Worm (Caenorhabditis elegans) whole organism, L4 larva: ENCODE data around the gene ZC190.10.
A peak's percentile ranks its signal among the peaks of the same experiment; 100 is the strongest.

Source experiments
- F26F4.8 ChIP-seq: fragments of 200-800 bp; sonication (Bioruptor generic); conservative IDR thresholded peaks from 2 replicates; pipeline ENCODE4 v1.3.6; 2022; ENCODE audit warnings: missing genetic modification characterization, missing compliant biosample characterization
- F49E8.2 ChIP-seq: sonication (generic microtip); optimal IDR thresholded peaks from 2 replicates; lab custom pipeline; 2016; ENCODE audit warnings: missing compliant biosample characterization, mild to moderate bottlenecking, missing genetic modification characterization, borderline replicate concordance
- T26A8.4 ChIP-seq: fragments of 200-800 bp; sonication (Bioruptor generic); IDR thresholded peaks from 2 replicates; pipeline ENCODE4 v1.3.6; 2022; ENCODE audit warnings: missing genetic modification characterization, missing compliant biosample characterization
- Y105C5A.15 ChIP-seq: fragments of 200-800 bp; sonication (Bioruptor generic); IDR thresholded peaks from 2 replicates; pipeline ENCODE4 v1.3.6; 2022; ENCODE audit warnings: missing genetic modification characterization, missing compliant biosample characterization
- Y48G9A.11 ChIP-seq: fragments of 200-800 bp; sonication (Bioruptor generic); IDR thresholded peaks from 2 replicates; pipeline ENCODE4 v1.3.6; 2022; ENCODE audit warnings: missing genetic modification reagents, missing genetic modification characterization, missing compliant biosample characterization
- aly-2 ChIP-seq: sonication (generic microtip); optimal IDR thresholded peaks from 2 replicates; lab custom pipeline; 2018; ENCODE audit warnings: missing biosample characterization, missing genetic modification characterization
- attf-4 ChIP-seq: sonication (generic microtip); optimal IDR thresholded peaks from 3 replicates; lab custom pipeline; 2017; ENCODE audit warnings: missing biosample characterization, missing genetic modification characterization
- ceh-28 ChIP-seq: fragments of 150-350 bp; optimal IDR thresholded peaks from 2 replicates; lab custom pipeline; 2014; ENCODE audit warnings: missing biosample characterization, missing genetic modification reagents, missing genetic modification characterization
- ceh-82 ChIP-seq: sonication (generic microtip); optimal IDR thresholded peaks from 2 replicates; lab custom pipeline; 2017; ENCODE audit warnings: missing biosample characterization, missing genetic modification characterization
- ces-1 ChIP-seq: fragments of 150-350 bp; sonication (generic microtip); optimal IDR thresholded peaks from 4 replicates; lab custom pipeline; 2014; ENCODE audit warnings: missing biosample characterization, missing genetic modification reagents, missing genetic modification characterization
- cey-2 ChIP-seq: sonication (generic microtip); optimal IDR thresholded peaks from 3 replicates; lab custom pipeline; 2017; ENCODE audit warnings: missing genetic modification characterization, mild to moderate bottlenecking, missing compliant biosample characterization, antibody characterized with exemption, borderline replicate concordance; ENCODE audit not compliant: insufficient read depth
- dmd-6 ChIP-seq: fragments of 200-800 bp; sonication (Bioruptor generic); IDR thresholded peaks from 2 replicates; pipeline ENCODE4 v1.3.6; 2022; ENCODE audit warnings: missing genetic modification reagents, missing genetic modification characterization, missing compliant biosample characterization
- dmd-8 ChIP-seq: fragments of 200-800 bp; sonication (Bioruptor generic); IDR thresholded peaks from 2 replicates; pipeline ENCODE4 v1.3.6; 2022; ENCODE audit warnings: missing genetic modification characterization, missing compliant biosample characterization
- dmd-9 ChIP-seq: fragments of 200-800 bp; sonication (Bioruptor generic); IDR thresholded peaks from 2 replicates; pipeline ENCODE4 v1.3.6; 2022; ENCODE audit warnings: missing genetic modification reagents, missing genetic modification characterization, missing compliant biosample characterization
- dve-1 ChIP-seq: sonication (generic microtip); optimal IDR thresholded peaks from 2 replicates; lab custom pipeline; 2017; ENCODE audit warnings: antibody characterized with exemption, mild to moderate bottlenecking, missing genetic modification characterization, missing compliant biosample characterization; ENCODE audit not compliant: insufficient read depth
- gei-8 ChIP-seq: fragments of 200-800 bp; sonication (Bioruptor generic); optimal IDR thresholded peaks from 2 replicates; lab custom pipeline; 2018; ENCODE audit warnings: mild to moderate bottlenecking, missing genetic modification characterization, missing compliant biosample characterization
- hlh-11 ChIP-seq: fragments of 200-800 bp; sonication (Bioruptor generic); optimal IDR thresholded peaks from 2 replicates; lab custom pipeline; 2018; ENCODE audit warnings: mild to moderate bottlenecking, missing genetic modification characterization, missing compliant biosample characterization
- hlh-30 ChIP-seq: sonication (generic microtip); optimal IDR thresholded peaks from 2 replicates; lab custom pipeline; 2017; ENCODE audit warnings: antibody characterized with exemption, mild to moderate bottlenecking, missing genetic modification characterization, missing compliant biosample characterization; ENCODE audit not compliant: insufficient read depth
- lin-13 ChIP-seq: fragments of 150-350 bp; optimal IDR thresholded peaks from 2 replicates; lab custom pipeline; 2014; ENCODE audit warnings: missing biosample characterization, missing genetic modification reagents, missing genetic modification characterization
- lin-38 ChIP-seq: fragments of 200-800 bp; sonication (Bioruptor generic); IDR thresholded peaks from 2 replicates; pipeline ENCODE4 v1.3.6; 2022; ENCODE audit warnings: missing genetic modification reagents, missing genetic modification characterization, missing compliant biosample characterization
- lin-39 ChIP-seq: fragments of 150-350 bp; optimal IDR thresholded peaks from 2 replicates; lab custom pipeline; 2014; ENCODE audit warnings: missing biosample characterization, missing genetic modification reagents, missing genetic modification characterization
- lir-3 ChIP-seq: sonication (generic microtip); optimal IDR thresholded peaks from 2 replicates; lab custom pipeline; 2016; ENCODE audit warnings: mild to moderate bottlenecking, missing genetic modification characterization, missing compliant biosample characterization
- madf-5 ChIP-seq, 2 experiments: fragments of 200-800 bp; sonication (Bioruptor generic); IDR thresholded peaks; 2 replicates each; pipeline ENCODE4 v1.3.6; 2022; ENCODE audit warnings: missing compliant biosample characterization in 2 of 2, missing genetic modification characterization in 2 of 2
- madf-9 ChIP-seq: fragments of 200-800 bp; sonication (Bioruptor generic); conservative IDR thresholded peaks from 2 replicates; pipeline ENCODE4 v1.3.6; 2022; ENCODE audit warnings: missing genetic modification reagents, missing genetic modification characterization, missing compliant biosample characterization
- mes-2 ChIP-seq: sonication (generic microtip); optimal IDR thresholded peaks from 2 replicates; lab custom pipeline; 2016; ENCODE audit warnings: missing genotype, mild to moderate bottlenecking, missing genetic modification characterization, missing compliant biosample characterization; ENCODE audit not compliant: poor library complexity, severe bottlenecking
- mxl-3 ChIP-seq: fragments of 200-800 bp; sonication (Bioruptor generic); optimal IDR thresholded peaks from 2 replicates; lab custom pipeline; 2018; ENCODE audit warnings: mild to moderate bottlenecking, missing genetic modification characterization, missing compliant biosample characterization
- nhr-28 ChIP-seq: fragments of 150-350 bp; optimal IDR thresholded peaks from 2 replicates; lab custom pipeline; 2014; ENCODE audit warnings: missing biosample characterization, missing genetic modification characterization
- nhr-41 ChIP-seq: fragments of 200-800 bp; sonication (Bioruptor generic); IDR thresholded peaks from 2 replicates; pipeline ENCODE4 v1.3.6; 2022; ENCODE audit warnings: missing genetic modification reagents, missing genetic modification characterization, missing compliant biosample characterization
- nhr-77 ChIP-seq: fragments of 150-350 bp; optimal IDR thresholded peaks from 2 replicates; lab custom pipeline; 2014; ENCODE audit warnings: missing biosample characterization, missing genetic modification characterization
- pha-4 ChIP-seq, 2 experiments: fragments of 150-350 bp in 1 of 2; fragments of 200-800 bp in 1 of 2; sonication (Bioruptor generic) in 1 of 2; IDR thresholded peaks in 1 of 2; optimal IDR thresholded peaks in 1 of 2; 2 replicates each; pipeline versions ENCODE4 v1.3.6 to Lab custom; 2014 to 2022; ENCODE audit warnings: missing genetic modification characterization in 2 of 2, missing genetic modification reagents in 2 of 2, missing biosample characterization in 1 of 2, missing compliant biosample characterization in 1 of 2
- php-3 ChIP-seq: fragments of 200-800 bp; sonication (Bioruptor generic); IDR thresholded peaks from 2 replicates; pipeline ENCODE4 v1.3.6; 2022; ENCODE audit warnings: missing genetic modification reagents, missing genetic modification characterization, missing compliant biosample characterization
- rbr-2 ChIP-seq: sonication (generic microtip); optimal IDR thresholded peaks from 2 replicates; lab custom pipeline; 2016; ENCODE audit warnings: missing genotype, missing genetic modification characterization, missing compliant biosample characterization
- sdz-12 ChIP-seq: fragments of 200-800 bp; sonication (Bioruptor generic); optimal IDR thresholded peaks from 2 replicates; lab custom pipeline; 2018; ENCODE audit warnings: mild to moderate bottlenecking, missing genetic modification characterization, missing compliant biosample characterization
- skn-1 ChIP-seq: fragments of 150-350 bp; optimal IDR thresholded peaks from 2 replicates; lab custom pipeline; 2014; ENCODE audit warnings: missing biosample characterization, missing genetic modification characterization
- snpc-1.2 ChIP-seq: fragments of 200-800 bp; sonication (Bioruptor generic); IDR thresholded peaks from 2 replicates; pipeline ENCODE4 v1.3.6; 2022; ENCODE audit warnings: missing genetic modification reagents, missing genetic modification characterization, missing compliant biosample characterization
- spr-1 ChIP-seq: sonication (generic microtip); optimal IDR thresholded peaks from 2 replicates; lab custom pipeline; 2016; ENCODE audit warnings: mild to moderate bottlenecking, missing genetic modification characterization, missing compliant biosample characterization
- spr-3 ChIP-seq: fragments of 200-800 bp; sonication (Bioruptor generic); optimal IDR thresholded peaks from 2 replicates; lab custom pipeline; 2018; ENCODE audit warnings: mild to moderate bottlenecking, missing genetic modification characterization, missing compliant biosample characterization
- tra-1 ChIP-seq: fragments of 200-800 bp; sonication (Bioruptor generic); IDR thresholded peaks from 2 replicates; pipeline ENCODE4 v1.3.6; 2022; ENCODE audit warnings: missing genetic modification reagents, missing genetic modification characterization, missing compliant biosample characterization
- unc-39 ChIP-seq: sonication (generic microtip); optimal IDR thresholded peaks from 2 replicates; lab custom pipeline; 2017; ENCODE audit warnings: missing biosample characterization, missing genetic modification characterization
- unc-62 ChIP-seq, 3 experiments: fragments of 150-350 bp in 1 of 3; sonication (generic microtip); optimal IDR thresholded peaks in 2 of 3; peaks in 1 of 3; 1 replicate in 1 of 3; 2 replicates in 2 of 3; lab custom pipeline; 2014 to 2017; ENCODE audit warnings: missing biosample characterization in 3 of 3, missing genetic modification characterization in 3 of 3, missing genetic modification reagents in 3 of 3, missing genotype in 1 of 3
- zip-11 ChIP-seq: fragments of 200-800 bp; sonication (Bioruptor generic); IDR thresholded peaks from 2 replicates; pipeline ENCODE4 v1.3.6; 2022; ENCODE audit warnings: missing genetic modification characterization, missing compliant biosample characterization
- ztf-11 ChIP-seq: fragments of 150-350 bp; optimal IDR thresholded peaks from 2 replicates; lab custom pipeline; 2014; ENCODE audit warnings: missing biosample characterization, missing genetic modification characterization
- ztf-7 ChIP-seq: fragments of 150-350 bp; optimal IDR thresholded peaks from 2 replicates; lab custom pipeline; 2014; ENCODE audit warnings: missing biosample characterization, missing genetic modification characterization

The ZC190.10 gene

DNA sequence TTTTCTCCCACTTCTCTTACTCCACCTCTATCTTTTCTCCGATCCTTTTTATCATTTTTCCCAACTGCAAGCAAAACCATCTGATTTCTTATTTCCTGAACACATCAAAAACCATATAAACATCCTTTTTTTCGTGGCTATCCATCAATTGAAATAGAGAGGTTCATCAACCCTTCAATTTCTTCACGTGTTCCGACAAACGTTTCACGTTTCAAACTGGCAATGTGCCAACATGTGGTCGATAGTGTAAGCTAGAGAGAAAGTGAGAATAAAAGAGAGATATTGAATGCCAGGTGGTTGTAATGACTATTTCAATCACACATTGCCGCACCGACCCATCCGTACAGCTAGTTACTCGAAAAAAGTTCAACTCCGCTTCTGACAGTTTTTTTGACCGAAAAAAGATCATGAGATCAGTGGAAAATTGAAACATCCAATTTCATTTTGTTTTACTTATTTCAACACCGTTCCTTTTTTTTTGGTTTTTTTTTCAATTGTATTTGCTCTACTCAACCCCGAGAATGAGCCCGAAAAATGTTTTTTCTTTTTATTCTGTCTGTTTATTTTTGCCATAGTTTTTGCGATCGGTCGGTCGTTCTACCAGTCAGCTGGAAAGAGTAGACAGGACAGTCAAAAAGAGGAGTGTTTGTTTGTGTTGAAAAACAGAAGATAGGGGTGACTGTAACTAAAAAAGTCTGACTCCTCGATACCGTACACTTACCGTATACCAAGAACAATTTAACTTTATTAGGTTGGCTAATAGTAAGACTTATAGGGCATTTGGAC is 37.3 kb downstream of the ZC190.10 start (continued):
- TF ChIP-seq sdz-12 (GFP tag; lab: Kevin White, UChicago), result no peak
- 0 out of 2 replicates have a peak, but pooled peaks have one; percentile 56 for TF ChIP-seq tra-1 (GFP tag; lab: Robert Waterston, UW)
- TF ChIP-seq mxl-3 (GFP tag; lab: Kevin White, UChicago), result peak; percentile 82
- TF ChIP-seq hlh-11 (tag; lab: Kevin White, UChicago), result peak; percentile 79
- TF ChIP-seq mes-2, result no peak
- peak; percentile 67 for TF ChIP-seq hlh-30
- no peak for TF ChIP-seq T26A8.4 (GFP tag; lab: Robert Waterston, UW)
- peak; percentile 85 for TF ChIP-seq dmd-6 (GFP tag; lab: Robert Waterston, UW)

DNA sequence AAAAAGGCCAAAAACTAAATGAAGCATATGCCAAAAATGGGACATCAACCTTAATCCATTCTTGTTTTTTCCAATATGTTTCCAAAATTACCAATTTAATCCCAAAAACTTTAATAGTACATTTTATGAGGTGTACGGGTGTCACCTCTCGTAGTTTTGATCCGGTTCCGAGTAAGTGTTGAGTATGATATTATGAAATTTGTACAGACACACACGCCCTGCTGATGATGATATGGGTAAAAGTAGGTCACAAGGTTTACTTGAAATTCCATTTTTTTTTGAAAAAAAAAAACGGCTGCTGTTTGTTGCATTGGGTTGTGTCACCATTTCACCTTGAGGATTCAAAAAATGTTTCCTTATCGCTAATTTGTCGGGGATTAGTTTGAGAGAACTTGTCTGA is 38.2 kb downstream of the ZC190.10 start:
- TF ChIP-seq dmd-6 (GFP tag; lab: Robert Waterston, UW) (peak; percentile 34), hlh-30 (peak; percentile 57), php-3 (no peak), F26F4.8 (GFP tag; lab: Robert Waterston, UW) (no peak), unc-39 (no peak), nhr-28 (tag; lab: Kevin White, UChicago) (peak; percentile 7), ceh-82 (tag; lab: Kevin White, UChicago) (no peak), dve-1 (peak; percentile 11), spr-1 (no peak), madf-9 (GFP tag; lab: Robert Waterston, UW) (no peak), ces-1 (GFP tag; lab: Kevin White, UChicago) (no peak), tra-1 (GFP tag; lab: Robert Waterston, UW) (0 out of 2 replicates have a peak, but pooled peaks have one; percentile 5), skn-1 (tag; lab: Kevin White, UChicago) (no peak), Y105C5A.15 (no peak), snpc-1.2 (no peak), spr-3 (no peak), lir-3 (no peak), F49E8.2 (tag; lab: Kevin White, UChicago) (no peak)

DNA sequence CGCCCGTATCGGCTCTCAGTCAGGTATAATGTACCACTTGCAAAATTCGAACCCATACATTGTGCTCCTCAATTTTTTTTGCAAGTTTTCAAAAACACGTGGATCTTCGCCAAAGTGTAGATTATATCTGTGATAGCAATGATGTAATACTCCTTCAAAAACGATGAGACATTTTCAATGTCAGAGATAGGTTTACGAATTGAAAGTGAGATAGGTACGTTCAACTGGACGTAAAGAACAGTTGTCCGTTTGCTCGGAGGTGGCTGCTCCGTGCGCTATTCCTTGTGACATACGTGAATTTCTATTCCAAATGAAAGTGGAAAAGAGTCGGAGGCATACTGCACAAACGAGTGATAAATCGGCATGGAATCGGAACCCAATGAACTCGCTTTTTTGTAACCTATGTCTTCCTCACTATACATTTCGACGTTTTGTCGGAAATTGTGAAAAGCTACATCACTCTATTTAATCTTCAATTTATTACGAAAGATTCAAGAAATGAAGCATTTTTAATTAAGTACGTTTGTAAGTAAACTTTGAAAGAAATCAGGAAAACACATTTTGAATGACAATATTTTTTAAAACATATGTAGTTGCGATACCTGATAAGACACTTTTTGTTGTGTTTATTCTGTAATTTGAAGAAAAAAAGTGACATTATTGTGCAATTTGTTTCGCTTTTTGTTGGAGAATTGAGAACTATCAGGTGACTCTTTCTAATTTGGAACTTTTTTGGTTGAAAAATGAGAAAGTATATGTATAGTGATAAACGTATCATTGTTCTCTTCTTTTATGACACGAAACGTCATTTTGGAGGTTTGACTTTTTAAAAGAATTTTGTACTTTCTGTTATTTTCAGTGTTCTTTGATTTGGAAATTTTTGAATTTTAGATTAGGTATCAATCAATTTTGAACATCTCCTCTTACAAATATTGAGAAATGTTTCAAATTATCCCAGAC is 41.4 kb downstream of the ZC190.10 start:
- no peak for TF ChIP-seq lin-39
- TF ChIP-seq ztf-7 (tag; lab: Kevin White, UChicago), result no peak
- no peak for TF ChIP-seq aly-2 (tag; lab: Kevin White, UChicago)
- TF ChIP-seq ztf-11 (tag; lab: Kevin White, UChicago), result no peak
- TF ChIP-seq zip-11 (GFP tag; lab: Robert Waterston, UW), result no peak
- no peak for TF ChIP-seq tra-1 (GFP tag; lab: Robert Waterston, UW)
- TF ChIP-seq cey-2, result peak; percentile 46
- TF ChIP-seq spr-3, result no peak
- TF ChIP-seq ceh-28, result no peak
- no peak for TF ChIP-seq attf-4 (tag; lab: Kevin White, UChicago)
- TF ChIP-seq dmd-8 (GFP tag; lab: Robert Waterston, UW), result no peak
- no peak for TF ChIP-seq madf-5 (GFP tag; IDR thresholded peaks at IDR 0.05; lab: Robert Waterston, UW)
- no peak for TF ChIP-seq lin-38 (GFP tag; lab: Robert Waterston, UW)
- no peak for TF ChIP-seq ces-1 (GFP tag; lab: Kevin White, UChicago)
- TF ChIP-seq rbr-2 (tag; lab: Kevin White, UChicago), result no peak
- peak; percentile 89 for TF ChIP-seq nhr-77 (tag; lab: Kevin White, UChicago)
- TF ChIP-seq lin-13 (GFP tag; lab: Kevin White, UChicago), result no peak
- TF ChIP-seq lir-3, result no peak
- TF ChIP-seq unc-62 (GFP tag; optimal IDR thresholded peaks at IDR 0.05 in 1 of 2; lab: Kevin White, UChicago), result peak in 1 of 2 experiments; percentile 92
- no peak for TF ChIP-seq unc-62 (tag; optimal IDR thresholded peaks at IDR 0.05; lab: Kevin White, UChicago)
- TF ChIP-seq snpc-1.2, result no peak
- TF ChIP-seq pha-4 (GFP tag; IDR thresholded peaks at IDR 0.05; lab: Robert Waterston, UW), result no peak
- TF ChIP-seq pha-4 (tag; optimal IDR thresholded peaks at IDR 0.05; lab: Kevin White, UChicago), result no peak
- peak; percentile 14 for TF ChIP-seq hlh-30
- TF ChIP-seq gei-8, result no peak
- TF ChIP-seq dmd-9 (GFP tag; lab: Robert Waterston, UW), result no peak
- TF ChIP-seq nhr-41, result no peak
- no peak for TF ChIP-seq Y48G9A.11 (GFP tag; lab: Robert Waterston, UW)
